Worm (Caenorhabditis elegans) whole organism, young adult: ENCODE results near the gene T23F11.4.

ENCODE experiments used
- B0019.2 ChIP-seq: fragments of 200-800 bp; sonication (Bioruptor generic); conservative IDR thresholded peaks from 2 replicates; pipeline ENCODE4 v1.3.6; 2022; ENCODE audit warnings: missing genetic modification reagents, missing genetic modification characterization, missing compliant biosample characterization
- C17E4.6 ChIP-seq: fragments of 200-800 bp; sonication (Bioruptor generic); IDR thresholded peaks from 2 replicates; pipeline ENCODE4 v1.3.6; 2022; ENCODE audit warnings: missing genetic modification reagents, missing genetic modification characterization, missing compliant biosample characterization
- D2030.7 ChIP-seq: fragments of 200-800 bp; sonication (Bioruptor generic); IDR thresholded peaks from 2 replicates; pipeline ENCODE4 v1.3.6; 2022; ENCODE audit warnings: missing genetic modification reagents, missing genetic modification characterization, missing compliant biosample characterization
- F49E8.2 ChIP-seq: sonication (generic microtip); optimal IDR thresholded peaks from 3 replicates; lab custom pipeline; 2017; ENCODE audit warnings: missing genetic modification characterization, mild to moderate bottlenecking, missing compliant biosample characterization, antibody characterized with exemption, moderate library complexity; ENCODE audit not compliant: insufficient read depth
- F52B5.7 ChIP-seq: sonication (generic microtip); optimal IDR thresholded peaks from 2 replicates; lab custom pipeline; 2016; ENCODE audit warnings: mild to moderate bottlenecking, missing genetic modification characterization, missing compliant biosample characterization
- F57A8.1 ChIP-seq: fragments of 200-800 bp; sonication (Bioruptor generic); optimal IDR thresholded peaks from 2 replicates; lab custom pipeline; 2018; ENCODE audit warnings: mild to moderate bottlenecking, missing genetic modification characterization, moderate library complexity, missing compliant biosample characterization
- F57C9.4 ChIP-seq: sonication (generic microtip); optimal IDR thresholded peaks from 2 replicates; lab custom pipeline; 2017; ENCODE audit warnings: mild to moderate bottlenecking, missing genetic modification characterization, missing compliant biosample characterization
- K12H6.12 ChIP-seq: fragments of 200-800 bp; sonication (Bioruptor generic); optimal IDR thresholded peaks from 2 replicates; lab custom pipeline; 2018; ENCODE audit warnings: mild to moderate bottlenecking, missing genetic modification characterization, missing compliant biosample characterization
- T07F8.4 ChIP-seq: sonication (generic microtip); optimal IDR thresholded peaks from 2 replicates; lab custom pipeline; 2016; ENCODE audit warnings: mild to moderate bottlenecking, missing genetic modification characterization, moderate library complexity, missing compliant biosample characterization
- T26A5.8 ChIP-seq: sonication (generic microtip); optimal IDR thresholded peaks from 2 replicates; lab custom pipeline; 2016; ENCODE audit warnings: missing genetic modification characterization, missing compliant biosample characterization
- Y53G8AR.9 ChIP-seq: fragments of 200-800 bp; sonication (Bioruptor generic); conservative IDR thresholded peaks from 2 replicates; pipeline ENCODE4 v1.3.6; 2022; ENCODE audit warnings: missing genetic modification reagents, missing genetic modification characterization, missing compliant biosample characterization
- Y56A3A.18 ChIP-seq: fragments of 200-800 bp; sonication (Bioruptor generic); IDR thresholded peaks from 2 replicates; pipeline ENCODE4 v1.3.6; 2022; ENCODE audit warnings: missing genetic modification reagents, missing genetic modification characterization, missing compliant biosample characterization
- ama-1 ChIP-seq, 3 experiments: fragments of 150-350 bp in 1 of 3; sonication (generic microtip) in 2 of 3; optimal IDR thresholded peaks; 2 replicates each; lab custom pipeline; 2014 to 2018; ENCODE audit warnings: missing biosample characterization in 2 of 3, missing genetic modification characterization in 2 of 3, missing genetic modification reagents in 2 of 3
- aptf-2 ChIP-seq: fragments of 200-800 bp; sonication (Bioruptor generic); conservative IDR thresholded peaks from 2 replicates; pipeline ENCODE4 v1.3.6; 2022; ENCODE audit warnings: missing genetic modification reagents, missing genetic modification characterization, missing compliant biosample characterization
- aptf-3 ChIP-seq: fragments of 200-800 bp; sonication (Bioruptor generic); IDR thresholded peaks from 2 replicates; pipeline ENCODE4 v1.3.6; 2022; ENCODE audit warnings: missing genetic modification characterization, missing compliant biosample characterization
- attf-6 ChIP-seq: fragments of 200-800 bp; sonication (Bioruptor generic); IDR thresholded peaks from 2 replicates; pipeline ENCODE4 v1.3.6; 2022; ENCODE audit warnings: missing genetic modification reagents, missing genetic modification characterization, missing compliant biosample characterization
- bed-1 ChIP-seq: fragments of 200-800 bp; sonication (Bioruptor generic); IDR thresholded peaks from 2 replicates; pipeline ENCODE4 v1.3.6; 2022; ENCODE audit warnings: missing genetic modification reagents, missing genetic modification characterization, missing compliant biosample characterization
- ceh-79 ChIP-seq: sonication (generic microtip); optimal IDR thresholded peaks from 2 replicates; lab custom pipeline; 2017; ENCODE audit warnings: mild to moderate bottlenecking, missing genetic modification characterization, missing compliant biosample characterization
- chd-7 ChIP-seq: sonication (generic microtip); optimal IDR thresholded peaks from 2 replicates; lab custom pipeline; 2016; ENCODE audit warnings: mild to moderate bottlenecking, missing genetic modification characterization, moderate library complexity, missing compliant biosample characterization
- dox-1 ChIP-seq: fragments of 200-800 bp; sonication (Bioruptor generic); IDR thresholded peaks from 2 replicates; pipeline ENCODE4 v1.3.6; 2022; ENCODE audit warnings: missing genetic modification reagents, missing genetic modification characterization, missing compliant biosample characterization
- dpff-1 ChIP-seq: sonication (generic microtip); optimal IDR thresholded peaks from 2 replicates; lab custom pipeline; 2017; ENCODE audit warnings: mild to moderate bottlenecking, missing genetic modification characterization, missing compliant biosample characterization
- efl-1 ChIP-seq: fragments of 150-350 bp; optimal IDR thresholded peaks from 2 replicates; lab custom pipeline; 2014; ENCODE audit warnings: missing biosample characterization, missing genetic modification reagents, missing genetic modification characterization
- egl-44 ChIP-seq: fragments of 200-800 bp; sonication (Bioruptor generic); IDR thresholded peaks from 2 replicates; pipeline ENCODE4 v1.3.6; 2022; ENCODE audit warnings: missing genetic modification reagents, missing genetic modification characterization, missing compliant biosample characterization
- ekl-4 ChIP-seq: fragments of 200-800 bp; sonication (Bioruptor generic); IDR thresholded peaks from 2 replicates; pipeline ENCODE4 v1.3.6; 2022; ENCODE audit warnings: missing genetic modification reagents, missing genetic modification characterization, missing compliant biosample characterization
- ets-4 ChIP-seq: fragments of 200-800 bp; sonication (Bioruptor generic); optimal IDR thresholded peaks from 2 replicates; lab custom pipeline; 2018; ENCODE audit warnings: mild to moderate bottlenecking, missing genetic modification characterization, missing compliant biosample characterization
- fkh-3 ChIP-seq: sonication (generic microtip); optimal IDR thresholded peaks from 2 replicates; lab custom pipeline; 2016; ENCODE audit warnings: mild to moderate bottlenecking, missing genetic modification characterization, missing compliant biosample characterization
- hmg-1.2 ChIP-seq: fragments of 200-800 bp; sonication (Bioruptor generic); IDR thresholded peaks from 2 replicates; pipeline ENCODE4 v1.3.6; 2022; ENCODE audit warnings: missing genetic modification reagents, missing genetic modification characterization, missing compliant biosample characterization
- hrde-1 ChIP-seq: sonication (generic microtip); optimal IDR thresholded peaks from 2 replicates; lab custom pipeline; 2016; ENCODE audit warnings: missing genetic modification characterization, mild to moderate bottlenecking, missing compliant biosample characterization, moderate library complexity, missing genotype, missing genetic modification reagents, borderline replicate concordance
- hsf-1 ChIP-seq: fragments of 200-800 bp; sonication (Bioruptor generic); IDR thresholded peaks from 2 replicates; pipeline ENCODE4 v1.3.6; 2022; ENCODE audit warnings: missing genetic modification reagents, missing genetic modification characterization, missing compliant biosample characterization
- lag-1 ChIP-seq: fragments of 200-800 bp; sonication (Bioruptor generic); IDR thresholded peaks from 2 replicates; pipeline ENCODE4 v1.3.6; 2022; ENCODE audit warnings: missing genetic modification reagents, missing genetic modification characterization, missing compliant biosample characterization
- let-526 ChIP-seq: fragments of 200-800 bp; sonication (Bioruptor generic); IDR thresholded peaks from 2 replicates; pipeline ENCODE4 v1.3.6; 2022; ENCODE audit warnings: missing genetic modification reagents, missing genetic modification characterization, missing compliant biosample characterization
- lin-26 ChIP-seq: fragments of 200-800 bp; sonication (Bioruptor generic); IDR thresholded peaks from 2 replicates; pipeline ENCODE4 v1.3.6; 2022; ENCODE audit warnings: missing genetic modification reagents, missing genetic modification characterization, missing compliant biosample characterization
- mel-28 ChIP-seq: sonication (generic microtip); optimal IDR thresholded peaks from 2 replicates; lab custom pipeline; 2016; ENCODE audit warnings: borderline replicate concordance, mild to moderate bottlenecking, missing genetic modification characterization, missing compliant biosample characterization
- nfya-1 ChIP-seq: sonication (generic microtip); optimal IDR thresholded peaks from 2 replicates; lab custom pipeline; 2017; ENCODE audit warnings: antibody characterized with exemption, missing compliant biosample characterization, missing genetic modification characterization, borderline replicate concordance; ENCODE audit not compliant: insufficient read depth
- nhr-27 ChIP-seq: fragments of 200-800 bp; sonication (Bioruptor generic); optimal IDR thresholded peaks from 2 replicates; lab custom pipeline; 2018; ENCODE audit warnings: mild to moderate bottlenecking, missing genetic modification characterization, moderate library complexity, missing compliant biosample characterization
- rpc-1 ChIP-seq, 2 experiments: fragments of 150-350 bp in 1 of 2; sonication (generic microtip) in 1 of 2; optimal IDR thresholded peaks; 2 replicates each; lab custom pipeline; 2014 to 2018; ENCODE audit warnings: missing biosample characterization in 1 of 2, missing genetic modification characterization in 1 of 2, missing genetic modification reagents in 1 of 2, missing genotype in 1 of 2
- sdz-38 ChIP-seq: sonication (generic microtip); optimal IDR thresholded peaks from 2 replicates; lab custom pipeline; 2016; ENCODE audit warnings: missing genotype, missing genetic modification characterization, missing compliant biosample characterization
- tbp1 ChIP-seq: fragments of 200-800 bp; sonication (Bioruptor generic); optimal IDR thresholded peaks from 2 replicates; lab custom pipeline; 2018; ENCODE audit warnings: mild to moderate bottlenecking, missing genetic modification characterization, missing compliant biosample characterization
- tlf-1 ChIP-seq: fragments of 200-800 bp; sonication (Bioruptor generic); optimal IDR thresholded peaks from 2 replicates; lab custom pipeline; 2018; ENCODE audit warnings: mild to moderate bottlenecking, missing genetic modification characterization, missing compliant biosample characterization
- unc-130 ChIP-seq: sonication (generic microtip); optimal IDR thresholded peaks from 2 replicates; lab custom pipeline; 2016; ENCODE audit warnings: missing genetic modification reagents, missing genetic modification characterization, missing compliant biosample characterization
- unc-62 ChIP-seq: fragments of 150-350 bp; optimal IDR thresholded peaks from 2 replicates; lab custom pipeline; 2014; ENCODE audit warnings: missing biosample characterization, missing genetic modification reagents, missing genetic modification characterization
- xnd-1 ChIP-seq: sonication (generic microtip); optimal IDR thresholded peaks from 2 replicates; lab custom pipeline; 2016; ENCODE audit warnings: missing genotype, missing genetic modification reagents, missing genetic modification characterization, missing compliant biosample characterization
- zim-3 ChIP-seq: sonication (generic microtip); optimal IDR thresholded peaks from 2 replicates; lab custom pipeline; 2017; ENCODE audit warnings: mild to moderate bottlenecking, missing genetic modification characterization, moderate library complexity, missing compliant biosample characterization
- ztf-18 ChIP-seq: sonication (generic microtip); optimal IDR thresholded peaks from 2 replicates; lab custom pipeline; 2016; ENCODE audit warnings: missing genotype, mild to moderate bottlenecking, missing genetic modification characterization, missing compliant biosample characterization
- ztf-22 ChIP-seq: fragments of 200-800 bp; sonication (Bioruptor generic); optimal IDR thresholded peaks from 2 replicates; lab custom pipeline; 2018; ENCODE audit warnings: mild to moderate bottlenecking, missing genetic modification characterization, moderate library complexity, missing compliant biosample characterization
- ztf-26 ChIP-seq: sonication (generic microtip); optimal IDR thresholded peaks from 2 replicates; lab custom pipeline; 2017; ENCODE audit warnings: missing genetic modification characterization, missing compliant biosample characterization
- ztf-28 ChIP-seq: fragments of 200-800 bp; sonication (Bioruptor generic); IDR thresholded peaks from 2 replicates; pipeline ENCODE4 v1.3.6; 2022; ENCODE audit warnings: missing genetic modification reagents, missing genetic modification characterization, missing compliant biosample characterization
- ztf-6 ChIP-seq: fragments of 200-800 bp; sonication (Bioruptor generic); IDR thresholded peaks from 2 replicates; pipeline ENCODE4 v1.3.6; 2022; ENCODE audit warnings: missing genetic modification reagents, missing genetic modification characterization, missing compliant biosample characterization

T23F11.4 gene

DNA sequence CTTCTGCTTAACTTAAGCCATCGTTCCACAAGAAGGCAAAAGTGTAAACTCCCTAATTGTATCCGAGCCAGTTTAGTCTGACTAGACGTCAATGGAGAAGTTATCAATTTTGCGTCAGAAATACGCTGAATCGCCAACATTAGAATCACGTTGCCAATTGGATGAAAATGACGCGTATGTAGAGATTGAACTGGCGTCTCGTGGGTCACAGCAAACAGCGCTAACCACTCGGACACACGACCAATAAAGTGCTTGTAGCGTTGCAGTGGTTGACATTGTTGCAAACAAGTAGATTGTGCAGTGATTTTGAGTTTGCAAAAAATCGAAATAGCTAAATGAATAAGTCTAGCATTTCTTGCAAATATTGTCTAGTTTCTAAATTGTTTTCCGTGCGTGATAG lies 24.4 kb upstream of the T23F11.4 start (continued):
- TF ChIP-seq mel-28 (tag; lab: Kevin White, UChicago), result no peak
- TF ChIP-seq attf-6 (GFP tag; lab: Robert Waterston, UW), result peak; percentile 72; the same call in 1 of the 2 replicates
- TF ChIP-seq ztf-26 (tag; lab: Kevin White, UChicago), result peak; percentile 4
- peak; percentile 79 for TF ChIP-seq egl-44 (GFP tag; lab: Robert Waterston, UW)
- TF ChIP-seq ztf-22 (GFP tag; lab: Kevin White, UChicago), result peak; percentile 53
- peak; percentile 74 for TF ChIP-seq F57A8.1
- peak; percentile 26 for TF ChIP-seq unc-62 (GFP tag; lab: Kevin White, UChicago)
- TF ChIP-seq T26A5.8 (tag; lab: Kevin White, UChicago), result peak; percentile 79
- peak; percentile 74; the same call in 1 of the 2 replicates for TF ChIP-seq let-526
- TF ChIP-seq F52B5.7 (tag; lab: Kevin White, UChicago), result peak; percentile 91
- no peak for TF ChIP-seq aptf-2 (GFP tag; lab: Robert Waterston, UW)
- TF ChIP-seq efl-1, result peak; percentile 40
- TF ChIP-seq unc-130, result peak; percentile 76
- no peak for TF ChIP-seq C17E4.6 (GFP tag; lab: Robert Waterston, UW)
- TF ChIP-seq K12H6.12 (tag; lab: Kevin White, UChicago), result peak; percentile 61
- TF ChIP-seq lin-26, result peak; percentile 97
- peak; percentile 91 for TF ChIP-seq rpc-1 (optimal IDR thresholded peaks at IDR 0.05; lab: Kevin White, UChicago)
- TF ChIP-seq rpc-1 (tag; optimal IDR thresholded peaks at IDR 0.05; lab: Kevin White, UChicago), result peak; percentile 100
- no peak for TF ChIP-seq nfya-1 (tag; lab: Kevin White, UChicago)
- no peak for TF ChIP-seq ama-1 (optimal IDR thresholded peaks at IDR 0.05; lab: Kevin White, UChicago)
- TF ChIP-seq ama-1 (GFP tag; optimal IDR thresholded peaks at IDR 0.05; lab: Kevin White, UChicago), result peak; percentile 87 to 95
- TF ChIP-seq nhr-27 (tag; lab: Kevin White, UChicago), result no peak
- TF ChIP-seq dpff-1 (tag; lab: Kevin White, UChicago), result no peak
- TF ChIP-seq bed-1 (GFP tag; lab: Robert Waterston, UW), result no peak
- TF ChIP-seq ekl-4 (GFP tag; lab: Robert Waterston, UW), result peak; percentile 81
- TF ChIP-seq xnd-1 (tag; lab: Kevin White, UChicago), result peak; percentile 26
- peak; percentile 86 for TF ChIP-seq hrde-1 (tag; lab: Kevin White, UChicago)
- TF ChIP-seq ztf-6, result no peak
- peak; percentile 64 for TF ChIP-seq ceh-79 (tag; lab: Kevin White, UChicago)
- peak; percentile 87 for TF ChIP-seq T07F8.4 (tag; lab: Kevin White, UChicago)
- TF ChIP-seq D2030.7 (GFP tag; lab: Robert Waterston, UW), result peak; percentile 86
- no peak for TF ChIP-seq lag-1 (GFP tag; lab: Robert Waterston, UW)
- TF ChIP-seq hsf-1 (GFP tag; lab: Robert Waterston, UW), result peak; percentile 59; the same call in 1 of the 2 replicates
- TF ChIP-seq hmg-1.2 (GFP tag; lab: Robert Waterston, UW), result peak; percentile 71
- TF ChIP-seq Y56A3A.18, result 0 out of 2 replicates have a peak, but pooled peaks have one; percentile 45
- TF ChIP-seq Y53G8AR.9, result peak; percentile 77
- TF ChIP-seq ets-4 (GFP tag; lab: Kevin White, UChicago), result peak; percentile 77
- peak; percentile 87 for TF ChIP-seq dox-1 (GFP tag; lab: Robert Waterston, UW)
- TF ChIP-seq F57C9.4 (tag; lab: Kevin White, UChicago), result peak; percentile 64
- peak; percentile 62; the same call in 1 of the 2 replicates for TF ChIP-seq B0019.2
- TF ChIP-seq aptf-3 (GFP tag; lab: Robert Waterston, UW), result peak; percentile 90
- peak; percentile 94 for TF ChIP-seq zim-3 (tag; lab: Kevin White, UChicago)
- peak; percentile 98 for TF ChIP-seq tbp1
- peak; percentile 89 for TF ChIP-seq ztf-18 (tag; lab: Kevin White, UChicago)
- TF ChIP-seq chd-7, result peak; percentile 90
- no peak for TF ChIP-seq sdz-38 (tag; lab: Kevin White, UChicago)
- TF ChIP-seq fkh-3 (tag; lab: Kevin White, UChicago), result no peak
- TF ChIP-seq F49E8.2, result peak; percentile 90
- TF ChIP-seq ztf-28, result peak; percentile 91
- peak; percentile 71 for TF ChIP-seq tlf-1 (GFP tag; lab: Kevin White, UChicago)
